Worm (Caenorhabditis elegans): ENCODE measurements around the gene pro-2.

DNA sequence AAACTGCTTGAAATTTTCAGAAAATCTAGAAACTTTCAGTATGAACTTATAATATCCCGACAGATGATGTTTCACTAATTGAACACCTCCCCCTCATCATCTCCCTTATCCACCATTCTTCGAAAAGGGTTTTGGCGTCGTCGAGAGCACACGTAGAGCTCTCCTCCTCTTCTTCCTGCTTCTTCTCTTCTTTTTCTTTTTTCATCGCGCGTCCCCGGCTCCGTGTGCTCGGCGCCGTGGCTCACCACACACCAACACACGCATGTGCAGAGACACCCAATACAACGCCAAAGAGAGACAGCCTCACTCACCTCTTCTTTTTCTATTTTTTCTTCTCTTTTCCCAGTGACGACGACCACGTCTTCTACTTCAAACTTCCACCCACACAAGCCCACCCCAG, 34.6 kb upstream of the pro-2 start:
- TF ChIP-seq pes-1 (GFP tag; IDR thresholded peaks at IDR 0.05) = no peak
- TF ChIP-seq sea-1 (GFP tag; conservative IDR thresholded peaks at IDR 0.05) = no peak
- TF ChIP-seq aly-1 (tag; optimal IDR thresholded peaks at IDR 0.05) = no peak
- TF ChIP-seq F13C5.2 (tag; optimal IDR thresholded peaks at IDR 0.05) = no peak
- no peak for TF ChIP-seq ama-1 (optimal IDR thresholded peaks at IDR 0.05)
- TF ChIP-seq flt-1 (GFP tag; IDR thresholded peaks at IDR 0.05) = no peak
- no peak for TF ChIP-seq ceh-13 (GFP tag; optimal IDR thresholded peaks at IDR 0.05)
- TF ChIP-seq hmbx-1 (tag; optimal IDR thresholded peaks at IDR 0.05) = no peak
- no peak for TF ChIP-seq ceh-36 (tag; optimal IDR thresholded peaks at IDR 0.05)
- no peak for TF ChIP-seq hmg-4 (GFP tag; optimal IDR thresholded peaks at IDR 0.05)
- no peak for TF ChIP-seq tbx-11 (GFP tag; IDR thresholded peaks at IDR 0.05)
- no peak for TF ChIP-seq scrt-1 (GFP tag; IDR thresholded peaks at IDR 0.05)
